Worm (Caenorhabditis elegans) whole organism, L1 larva: ENCODE results near the gene C07C7.1.

ENCODE experiments used
- C04F5.9 ChIP-seq: sonication (generic microtip); optimal IDR thresholded peaks from 2 replicates; lab custom pipeline; 2016; ENCODE audit warnings: missing genetic modification characterization, missing compliant biosample characterization
- Y116A8C.19 ChIP-seq: sonication (generic microtip); optimal IDR thresholded peaks from 2 replicates; lab custom pipeline; 2016; ENCODE audit warnings: missing compliant biosample characterization, missing genetic modification characterization, borderline replicate concordance
- alr-1 ChIP-seq: fragments of 200-800 bp; sonication (Bioruptor generic); optimal IDR thresholded peaks from 2 replicates; lab custom pipeline; 2018; ENCODE audit warnings: borderline replicate concordance, mild to moderate bottlenecking, missing genetic modification characterization, missing compliant biosample characterization
- aly-2 ChIP-seq: fragments of 150-350 bp; optimal IDR thresholded peaks from 2 replicates; lab custom pipeline; 2014; ENCODE audit warnings: missing biosample characterization, missing genetic modification characterization
- ceh-88 ChIP-seq: fragments of 200-800 bp; sonication (Bioruptor generic); IDR thresholded peaks from 2 replicates; pipeline ENCODE4 v1.3.6; 2022; ENCODE audit warnings: missing genetic modification characterization, missing compliant biosample characterization
- ces-1 ChIP-seq: fragments of 150-350 bp; optimal IDR thresholded peaks from 2 replicates; lab custom pipeline; 2014; ENCODE audit warnings: missing biosample characterization, missing genetic modification reagents, missing genetic modification characterization
- dpl-1 ChIP-seq, 3 experiments: fragments of 150-350 bp in 2 of 3; sonication (generic microtip) in 1 of 3; optimal IDR thresholded peaks; 2 replicates each; lab custom pipeline; 2014 to 2017; ENCODE audit warnings: missing biosample characterization in 3 of 3, missing genetic modification characterization in 3 of 3, missing genetic modification reagents in 3 of 3
- dsc-1 ChIP-seq: sonication (generic microtip); optimal IDR thresholded peaks from 2 replicates; lab custom pipeline; 2016; ENCODE audit warnings: mild to moderate bottlenecking, missing genetic modification characterization, missing compliant biosample characterization
- efl-1 ChIP-seq, 4 experiments: fragments of 150-350 bp; optimal IDR thresholded peaks in 3 of 4; peaks in 1 of 4; 1 replicate in 1 of 4; 2 replicates in 3 of 4; lab custom pipeline; 2014; ENCODE audit warnings: missing biosample characterization in 2 of 4, missing genetic modification characterization in 2 of 4, missing genetic modification reagents in 2 of 4
- elt-2 ChIP-seq: sonication (generic microtip); optimal IDR thresholded peaks from 2 replicates; lab custom pipeline; 2016; ENCODE audit warnings: missing genetic modification characterization, mild to moderate bottlenecking, inconsistent platforms, missing compliant biosample characterization, missing genetic modification reagents
- ets-5 ChIP-seq: fragments of 200-800 bp; sonication (Bioruptor generic); IDR thresholded peaks from 2 replicates; pipeline ENCODE4 v1.3.6; 2022; ENCODE audit warnings: missing genetic modification characterization, missing compliant biosample characterization
- fkh-10 ChIP-seq: sonication (generic microtip); optimal IDR thresholded peaks from 2 replicates; lab custom pipeline; 2017; ENCODE audit warnings: missing biosample characterization, missing genetic modification reagents, missing genetic modification characterization
- fkh-8 ChIP-seq: sonication (generic microtip); optimal IDR thresholded peaks from 2 replicates; lab custom pipeline; 2016; ENCODE audit warnings: mild to moderate bottlenecking, missing genetic modification characterization, missing compliant biosample characterization
- grh-1 ChIP-seq: fragments of 200-800 bp; sonication (Bioruptor generic); IDR thresholded peaks from 2 replicates; pipeline ENCODE4 v1.3.6; 2022; ENCODE audit warnings: missing genetic modification reagents, missing genetic modification characterization, missing compliant biosample characterization
- isw-1 ChIP-seq: fragments of 200-800 bp; sonication (Bioruptor generic); IDR thresholded peaks from 2 replicates; pipeline ENCODE4 v1.3.6; 2022; ENCODE audit warnings: missing genetic modification characterization, missing compliant biosample characterization
- lin-14 ChIP-seq: fragments of 200-800 bp; sonication (Bioruptor generic); optimal IDR thresholded peaks from 2 replicates; lab custom pipeline; 2018; ENCODE audit warnings: mild to moderate bottlenecking, missing genetic modification characterization, moderate library complexity, missing compliant biosample characterization
- lin-15B ChIP-seq: fragments of 150-350 bp; sonication (generic microtip); optimal IDR thresholded peaks from 3 replicates; lab custom pipeline; 2014; ENCODE audit warnings: missing biosample characterization, missing genetic modification characterization
- lin-35 ChIP-seq, 2 experiments: fragments of 150-350 bp; optimal IDR thresholded peaks; 2 replicates each; lab custom pipeline; 2014; ENCODE audit warnings: missing biosample characterization in 2 of 2, missing genetic modification characterization in 2 of 2, missing genetic modification reagents in 2 of 2
- lin-39 ChIP-seq: fragments of 150-350 bp; optimal IDR thresholded peaks from 2 replicates; lab custom pipeline; 2014; ENCODE audit warnings: missing biosample characterization, missing genetic modification reagents, missing genetic modification characterization
- lir-3 ChIP-seq: sonication (generic microtip); optimal IDR thresholded peaks from 2 replicates; lab custom pipeline; 2016; ENCODE audit warnings: mild to moderate bottlenecking, missing genetic modification characterization, moderate library complexity, missing compliant biosample characterization; ENCODE audit not compliant: poor library complexity
- lsy-2 ChIP-seq, 2 experiments: fragments of 150-350 bp; optimal IDR thresholded peaks; 2 replicates each; lab custom pipeline; 2014; ENCODE audit warnings: missing biosample characterization in 2 of 2, missing genetic modification characterization in 2 of 2
- mef-2 ChIP-seq: fragments of 150-350 bp; optimal IDR thresholded peaks from 2 replicates; lab custom pipeline; 2014; ENCODE audit warnings: missing biosample characterization, missing genetic modification characterization
- mep-1 ChIP-seq: fragments of 150-350 bp; optimal IDR thresholded peaks from 2 replicates; lab custom pipeline; 2014; ENCODE audit warnings: missing biosample characterization, missing genetic modification characterization
- nhr-11 ChIP-seq: fragments of 150-350 bp; optimal IDR thresholded peaks from 2 replicates; lab custom pipeline; 2014; ENCODE audit warnings: missing biosample characterization, missing genetic modification characterization
- nhr-19 ChIP-seq: fragments of 200-800 bp; sonication (Bioruptor generic); conservative IDR thresholded peaks from 2 replicates; pipeline ENCODE4 v1.3.6; 2022; ENCODE audit warnings: missing genetic modification characterization, missing compliant biosample characterization
- nhr-20 ChIP-seq: sonication (generic microtip); optimal IDR thresholded peaks from 2 replicates; lab custom pipeline; 2016; ENCODE audit warnings: mild to moderate bottlenecking, missing genetic modification characterization, missing compliant biosample characterization
- nhr-28 ChIP-seq: fragments of 150-350 bp; optimal IDR thresholded peaks from 2 replicates; lab custom pipeline; 2014; ENCODE audit warnings: missing biosample characterization, missing genetic modification characterization
- nhr-76 ChIP-seq: sonication (generic microtip); optimal IDR thresholded peaks from 2 replicates; lab custom pipeline; 2017; ENCODE audit warnings: missing biosample characterization, missing genetic modification characterization
- pag-3 ChIP-seq: sonication (generic microtip); optimal IDR thresholded peaks from 2 replicates; lab custom pipeline; 2017; ENCODE audit warnings: missing genetic modification characterization, mild to moderate bottlenecking, missing compliant biosample characterization, antibody characterized with exemption, borderline replicate concordance; ENCODE audit not compliant: insufficient read depth
- snpc-4 ChIP-seq: fragments of 150-350 bp; optimal IDR thresholded peaks from 2 replicates; lab custom pipeline; 2014; ENCODE audit warnings: missing biosample characterization, missing genetic modification characterization
- snu-23 ChIP-seq: sonication (generic microtip); optimal IDR thresholded peaks from 2 replicates; lab custom pipeline; 2016; ENCODE audit warnings: missing genetic modification characterization, missing compliant biosample characterization
- sptf-1 ChIP-seq: fragments of 150-350 bp; optimal IDR thresholded peaks from 2 replicates; lab custom pipeline; 2014; ENCODE audit warnings: missing biosample characterization, missing genetic modification characterization
- sup-37 ChIP-seq: fragments of 200-800 bp; sonication (Bioruptor generic); optimal IDR thresholded peaks from 2 replicates; lab custom pipeline; 2018; ENCODE audit warnings: mild to moderate bottlenecking, missing genetic modification characterization, missing compliant biosample characterization
- swsn-7 ChIP-seq: sonication (generic microtip); optimal IDR thresholded peaks from 2 replicates; lab custom pipeline; 2016; ENCODE audit warnings: missing genetic modification characterization, missing compliant biosample characterization
- tbx-2 ChIP-seq: sonication (generic microtip); optimal IDR thresholded peaks from 2 replicates; lab custom pipeline; 2016; ENCODE audit warnings: missing genetic modification characterization, missing compliant biosample characterization
- tlp-1 ChIP-seq: fragments of 150-350 bp; optimal IDR thresholded peaks from 2 replicates; lab custom pipeline; 2014; ENCODE audit warnings: missing biosample characterization, missing genetic modification characterization
- unc-130 ChIP-seq: fragments of 150-350 bp; optimal IDR thresholded peaks from 2 replicates; lab custom pipeline; 2017; ENCODE audit warnings: missing biosample characterization, missing genetic modification characterization, inconsistent platforms
- unc-62 ChIP-seq: fragments of 150-350 bp; optimal IDR thresholded peaks from 2 replicates; lab custom pipeline; 2014; ENCODE audit warnings: missing biosample characterization, missing genetic modification reagents, missing genetic modification characterization
- unc-86 ChIP-seq: sonication (generic microtip); optimal IDR thresholded peaks from 2 replicates; lab custom pipeline; 2016; ENCODE audit warnings: missing genetic modification characterization, missing compliant biosample characterization
- vab-15 ChIP-seq: sonication (generic microtip); optimal IDR thresholded peaks from 2 replicates; lab custom pipeline; 2017; ENCODE audit warnings: missing genotype, mild to moderate bottlenecking, missing genetic modification characterization, missing compliant biosample characterization
- zip-4 ChIP-seq: fragments of 200-800 bp; sonication (Bioruptor generic); optimal IDR thresholded peaks from 2 replicates; lab custom pipeline; 2018; ENCODE audit warnings: mild to moderate bottlenecking, missing genetic modification characterization, moderate library complexity, missing compliant biosample characterization

Gene C07C7.1

ce11 chrIV:9159863-9160262 is 24.8 kb upstream of the C07C7.1 start:
- TF ChIP-seq efl-1 (optimal IDR thresholded peaks at IDR 0.05; lab: Kevin White, UChicago) (no peak), efl-1 (GFP tag; optimal IDR thresholded peaks at IDR 0.05 in 1 of 2; lab: Kevin White, UChicago) (peak in 1 of 2 experiments; percentile 1), mep-1 (tag; lab: Kevin White, UChicago) (no peak), swsn-7 (no peak), elt-2 (tag; lab: Kevin White, UChicago) (peak; percentile 95), nhr-20 (tag; lab: Kevin White, UChicago) (peak; percentile 0), lin-35 (GFP tag; optimal IDR thresholded peaks at IDR 0.05; lab: Kevin White, UChicago) (peak in 1 of 2 experiments; percentile 15)

DNA sequence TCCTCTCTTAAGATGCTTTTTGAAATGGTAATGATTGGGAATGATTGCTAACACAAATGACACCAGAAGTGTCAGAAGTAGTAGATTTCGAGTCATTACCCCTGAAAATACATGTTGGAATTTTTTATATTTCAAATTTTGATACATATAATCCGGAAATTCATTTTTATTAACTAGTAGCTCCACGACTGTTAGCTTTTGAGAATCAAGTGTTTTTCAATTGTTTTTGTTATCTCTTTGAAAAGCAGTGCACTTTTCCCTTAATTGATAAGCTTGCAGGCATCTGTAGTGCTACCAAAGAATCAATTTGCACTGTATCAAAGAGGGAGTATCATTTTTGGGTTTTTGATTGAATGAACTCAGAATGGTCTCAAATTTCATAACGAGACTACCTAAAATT is 19.6 kb upstream of the C07C7.1 start, which contains the start of gene pcp-2:
Gene pcp-2, minus strand, starts transcription at position 101 of the 400 bp plus-strand sequence.
- no peak for TF ChIP-seq efl-1 (optimal IDR thresholded peaks at IDR 0.05; lab: Kevin White, UChicago)
- TF ChIP-seq efl-1 (GFP tag; optimal IDR thresholded peaks at IDR 0.05 in 1 of 2; lab: Kevin White, UChicago): peak in 1 of 2 experiments; percentile 12
- no peak for TF ChIP-seq ets-5
- TF ChIP-seq, all 84 proteins: peak for 1

- peak; percentile 51 for TF ChIP-seq tlp-1 (tag; lab: Kevin White, UChicago)
- no peak for TF ChIP-seq efl-1 (optimal IDR thresholded peaks at IDR 0.05; lab: Kevin White, UChicago)
- TF ChIP-seq efl-1 (GFP tag; optimal IDR thresholded peaks at IDR 0.05 in 1 of 2; lab: Kevin White, UChicago): peak in 1 of 2 experiments; percentile 57
- peak; percentile 70 for TF ChIP-seq elt-2 (tag; lab: Kevin White, UChicago)
- no peak for TF ChIP-seq lin-35 (GFP tag; optimal IDR thresholded peaks at IDR 0.05; lab: Kevin White, UChicago)
- no peak for TF ChIP-seq nhr-28
Observed at ce11 chrIV:9165681-9166080, 19.0 kb upstream of the C07C7.1 start, which contains the start of gene C07C7.3. Gene C07C7.3, plus strand, starts transcription at chrIV:9166051.

- TF ChIP-seq fkh-10 (GFP tag; lab: Kevin White, UChicago) (peak; percentile 50), vab-15 (tag; lab: Kevin White, UChicago) (no peak), lin-14 (GFP tag; lab: Kevin White, UChicago) (peak; percentile 36)
- TF ChIP-seq, all 84 proteins: peak for 2
Observed at ce11 chrIV:9169764-9170163, 14.9 kb upstream of the C07C7.1 start.

DNA sequence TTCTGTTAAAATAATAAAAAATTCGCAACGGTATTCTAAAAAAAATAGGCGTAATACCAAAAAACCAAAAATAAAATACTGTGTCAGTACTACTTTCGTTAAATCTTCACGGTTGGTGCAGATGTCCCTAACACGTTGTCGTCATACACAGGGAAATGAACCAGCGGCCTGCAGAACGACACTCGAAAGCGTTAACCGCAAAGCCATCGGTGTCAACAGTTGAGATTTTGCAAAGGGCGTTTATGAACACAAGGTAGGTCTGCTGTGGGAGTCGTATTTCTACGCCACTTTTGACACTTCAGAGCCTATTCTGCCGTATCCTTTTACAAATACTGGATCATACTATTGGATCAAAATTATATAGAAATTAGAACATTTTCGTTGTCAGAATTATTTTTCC is 6.5 kb downstream of the C07C7.1 start:
- TF ChIP-seq Y116A8C.19 (tag; lab: Kevin White, UChicago) (no peak), sptf-1 (no peak), ceh-88 (GFP tag; lab: Robert Waterston, UW) (no peak), lir-3 (tag; lab: Kevin White, UChicago) (peak; percentile 49), ces-1 (GFP tag; lab: Kevin White, UChicago) (no peak), unc-130 (peak; percentile 80), lin-39 (tag; lab: Kevin White, UChicago) (no peak), sup-37 (GFP tag; lab: Kevin White, UChicago) (peak; percentile 0), isw-1 (no peak), swsn-7 (peak; percentile 77), nhr-76 (tag; lab: Kevin White, UChicago) (no peak), unc-62 (GFP tag; lab: Kevin White, UChicago) (no peak), alr-1 (tag; lab: Kevin White, UChicago) (no peak), nhr-11 (tag; lab: Kevin White, UChicago) (no peak), nhr-19 (GFP tag; lab: Robert Waterston, UW) (peak; percentile 75), C04F5.9 (tag; lab: Kevin White, UChicago) (no peak), aly-2 (tag; lab: Kevin White, UChicago) (peak; percentile 44), fkh-8 (tag; lab: Kevin White, UChicago) (peak; percentile 63), lin-35 (GFP tag; optimal IDR thresholded peaks at IDR 0.05; lab: Kevin White, UChicago) (peak; percentile 48 to 82), mef-2 (tag; lab: Kevin White, UChicago) (no peak), tbx-2 (tag; lab: Kevin White, UChicago) (peak; percentile 66), snpc-4 (tag; lab: Kevin White, UChicago) (peak; percentile 16), lsy-2 (tag; optimal IDR thresholded peaks at IDR 0.05; lab: Kevin White, UChicago) (peak; percentile 64 to 72), dsc-1 (peak; percentile 79), grh-1 (no peak), dpl-1 (GFP tag; optimal IDR thresholded peaks at IDR 0.05; lab: Kevin White, UChicago) (peak; percentile 31 to 56 (median 53)), mep-1 (tag; lab: Kevin White, UChicago) (peak; percentile 85), lin-15B (tag; lab: Kevin White, UChicago) (no peak), ets-5 (no peak), snu-23 (GFP tag; lab: Kevin White, UChicago) (peak; percentile 89), unc-86 (peak; percentile 43), zip-4 (GFP tag; lab: Kevin White, UChicago) (no peak), nhr-28 (no peak), pag-3 (tag; lab: Kevin White, UChicago) (no peak)
